Worm (Caenorhabditis elegans): ENCODE measurements around the gene sto-3.

Gene sto-3

DNA sequence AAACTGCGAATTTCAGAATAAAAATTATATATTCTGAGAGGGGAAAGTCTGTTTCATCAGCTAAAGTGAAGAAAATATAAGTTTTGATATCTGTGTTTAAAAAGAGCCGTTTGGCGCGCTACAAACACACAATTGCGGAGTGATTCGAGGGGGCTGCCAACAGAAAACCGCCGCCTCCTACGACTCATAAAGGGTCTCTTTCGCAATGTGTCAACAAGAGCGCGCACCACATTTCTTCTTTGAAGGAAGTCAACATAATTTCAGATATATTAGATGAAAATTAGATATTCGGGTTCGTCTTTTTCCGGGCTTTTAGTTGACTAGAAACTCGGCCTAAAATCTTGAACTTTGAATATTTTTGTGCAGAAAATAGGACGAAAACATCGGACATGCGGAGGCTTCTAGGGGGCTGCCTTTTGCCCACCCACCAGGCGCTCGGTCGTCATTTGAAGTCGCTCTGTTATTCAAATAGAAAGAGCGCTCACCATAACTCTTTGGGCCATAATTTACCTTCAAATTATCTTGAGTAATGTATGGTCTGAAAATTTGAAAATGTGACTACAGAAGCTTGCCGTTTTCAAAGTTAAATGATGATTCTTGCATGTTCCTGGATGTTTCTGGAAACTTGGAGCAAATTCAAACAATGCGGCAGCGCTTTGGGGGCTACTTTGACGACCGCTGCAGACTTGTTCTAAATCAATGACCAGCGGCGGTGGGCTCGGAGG lies 16.0 kb downstream of the sto-3 start:
- TF ChIP-seq him-1 (tag; optimal IDR thresholded peaks at IDR 0.05) (peak; percentile 98), dao-5 (tag; optimal IDR thresholded peaks at IDR 0.05) (no peak), W03F9.2 (tag; optimal IDR thresholded peaks at IDR 0.05) (peak; percentile 75)

ce11 chrX:11605214-11605765 lies 16.6 kb downstream of the sto-3 start, which contains the start of gene ftt-2:
TSS of gene ftt-2 (minus strand) at chrX:11605419.
- no peak for TF ChIP-seq him-1 (tag; optimal IDR thresholded peaks at IDR 0.05)
- TF ChIP-seq dao-5 (tag; optimal IDR thresholded peaks at IDR 0.05): no peak
- TF ChIP-seq W03F9.2 (tag; optimal IDR thresholded peaks at IDR 0.05): no peak

DNA sequence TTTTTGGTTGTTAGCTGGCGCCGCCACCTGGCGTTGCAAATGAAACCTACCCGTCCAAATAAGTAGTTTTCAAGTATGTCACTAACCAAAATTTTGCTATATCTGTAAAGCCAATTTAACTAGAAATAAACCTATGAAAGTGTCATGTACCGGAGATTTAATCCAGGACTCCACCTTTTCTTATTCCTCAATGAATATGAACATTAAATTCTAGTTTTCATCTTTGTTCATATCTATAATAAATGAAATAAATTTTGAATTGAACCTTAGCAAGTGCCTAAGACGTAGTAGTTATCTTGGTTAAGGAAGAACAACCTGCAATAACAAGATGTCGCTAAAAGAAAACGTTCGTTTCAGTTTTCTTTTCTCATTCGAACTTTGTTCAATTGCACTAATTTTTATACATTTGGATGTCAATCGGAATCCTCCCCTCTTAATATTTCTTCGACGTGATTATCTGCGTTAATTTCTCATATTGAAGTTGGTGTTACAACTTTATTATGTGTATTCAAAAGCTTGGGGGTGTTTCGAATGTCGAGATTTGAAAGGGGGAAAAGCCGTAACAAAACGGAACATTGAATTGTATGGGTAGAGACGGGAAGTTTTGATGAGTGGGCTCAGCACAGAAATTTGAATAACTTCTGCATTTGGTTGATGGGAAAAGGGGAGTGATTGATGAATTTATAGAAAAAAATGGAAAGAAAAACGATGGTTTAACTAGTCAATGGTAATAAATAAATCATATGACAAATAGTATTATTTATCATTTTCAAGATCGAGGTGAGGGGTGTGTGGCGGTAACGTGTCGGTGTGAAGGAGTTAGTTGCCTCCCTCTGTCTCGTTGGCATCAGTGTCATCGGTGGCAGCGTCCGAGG lies 18.4 kb downstream of the sto-3 start:
- TF ChIP-seq W03F9.2 (tag; optimal IDR thresholded peaks at IDR 0.05): no peak
- TF ChIP-seq dao-5 (tag; optimal IDR thresholded peaks at IDR 0.05): no peak
- TF ChIP-seq him-1 (tag; optimal IDR thresholded peaks at IDR 0.05): peak; percentile 7

DNA sequence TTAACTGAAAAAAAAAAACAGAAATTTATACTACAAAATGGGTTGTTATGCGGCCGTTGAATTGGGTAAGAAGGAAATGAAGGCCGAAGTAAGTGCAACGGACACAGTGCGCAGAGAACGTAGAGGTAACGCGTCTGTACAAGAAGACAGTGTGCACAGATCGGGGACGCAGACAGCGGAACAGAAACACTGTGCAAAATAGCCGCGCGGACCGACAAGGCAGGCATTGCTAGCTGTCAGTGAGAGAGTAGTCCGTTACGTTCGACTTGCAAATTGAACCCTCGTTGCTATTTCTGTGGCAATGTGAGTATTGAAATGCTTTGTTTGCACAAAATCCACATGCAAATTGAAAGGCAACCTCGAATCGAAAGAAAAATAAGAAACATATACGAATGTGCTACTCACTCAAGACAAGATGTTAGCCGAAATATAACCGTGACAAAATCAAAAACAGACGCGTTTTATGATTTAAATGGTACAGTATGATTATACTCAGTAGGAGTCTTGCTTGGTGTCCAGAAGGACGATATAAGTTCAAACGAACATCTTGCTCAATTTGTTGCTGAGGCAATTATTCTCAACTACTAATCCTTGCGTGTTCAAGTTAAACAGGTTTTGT lies 21.3 kb downstream of the sto-3 start:
- no peak for TF ChIP-seq W03F9.2 (tag; optimal IDR thresholded peaks at IDR 0.05)
- TF ChIP-seq him-1 (tag; optimal IDR thresholded peaks at IDR 0.05): no peak
- TF ChIP-seq dao-5 (tag; optimal IDR thresholded peaks at IDR 0.05): no peak

DNA sequence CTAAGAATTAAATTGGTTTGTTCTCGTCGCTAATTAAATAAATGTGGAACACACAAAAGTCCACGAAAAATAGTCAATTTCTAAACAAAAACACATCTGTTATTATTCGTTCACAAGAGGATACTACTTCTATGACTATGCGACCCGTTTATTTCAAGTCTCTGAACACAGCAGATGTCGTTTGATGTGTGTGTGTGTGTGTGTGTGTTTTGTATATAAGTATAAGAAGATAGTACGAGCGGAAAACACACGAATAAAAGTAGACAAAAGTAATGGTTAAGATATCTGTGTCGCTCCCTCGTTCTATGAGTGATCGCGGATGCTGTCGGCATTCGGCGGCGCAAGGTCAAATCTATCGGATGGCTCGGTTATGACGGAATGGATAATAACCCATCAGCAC lies 23.1 kb downstream of the sto-3 start:
- TF ChIP-seq W03F9.2 (tag; optimal IDR thresholded peaks at IDR 0.05) (no peak), him-1 (tag; optimal IDR thresholded peaks at IDR 0.05) (no peak), dao-5 (tag; optimal IDR thresholded peaks at IDR 0.05) (no peak)

DNA sequence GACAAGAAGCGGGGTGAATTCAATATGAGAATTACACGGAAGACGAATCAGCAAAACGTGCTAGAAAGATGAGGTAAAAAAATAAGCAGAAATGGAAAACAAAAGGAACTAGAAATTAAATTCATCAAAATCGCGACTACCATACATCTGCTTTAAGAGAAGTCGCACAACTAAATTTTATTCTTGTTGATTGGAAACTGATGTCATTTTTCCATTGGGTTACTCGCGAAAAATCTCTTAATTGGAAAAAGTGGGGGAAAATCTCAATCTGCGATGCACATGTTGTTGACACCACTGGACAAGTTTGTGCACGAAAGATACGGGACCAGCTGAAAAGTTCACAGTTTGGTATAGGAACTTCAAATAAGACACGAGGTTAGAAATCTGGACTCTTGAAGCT lies 25.0 kb downstream of the sto-3 start:
- no peak for TF ChIP-seq him-1 (tag; optimal IDR thresholded peaks at IDR 0.05)
- no peak for TF ChIP-seq dao-5 (tag; optimal IDR thresholded peaks at IDR 0.05)
- no peak for TF ChIP-seq W03F9.2 (tag; optimal IDR thresholded peaks at IDR 0.05)

DNA sequence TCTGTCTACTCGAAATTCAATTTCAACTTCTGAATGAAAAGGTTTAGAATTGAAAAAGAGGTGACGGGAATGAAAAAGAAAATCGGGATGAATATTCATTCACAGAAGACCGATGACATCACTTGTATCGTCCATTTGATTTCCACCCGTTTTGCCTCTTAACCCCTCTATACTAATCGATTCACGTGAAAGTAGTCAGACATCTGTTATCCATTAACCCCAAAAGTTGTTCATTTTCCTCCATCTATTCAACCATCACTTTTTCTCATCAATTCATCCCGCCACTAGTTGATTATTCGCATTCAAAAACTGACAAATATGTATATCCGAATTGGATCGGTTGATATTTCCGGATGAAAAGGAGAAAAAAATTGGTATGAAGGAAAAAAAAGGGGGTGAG lies 29.4 kb downstream of the sto-3 start:
- no peak for TF ChIP-seq W03F9.2 (tag; optimal IDR thresholded peaks at IDR 0.05)
- TF ChIP-seq dao-5 (tag; optimal IDR thresholded peaks at IDR 0.05): no peak
- TF ChIP-seq him-1 (tag; optimal IDR thresholded peaks at IDR 0.05): no peak

DNA sequence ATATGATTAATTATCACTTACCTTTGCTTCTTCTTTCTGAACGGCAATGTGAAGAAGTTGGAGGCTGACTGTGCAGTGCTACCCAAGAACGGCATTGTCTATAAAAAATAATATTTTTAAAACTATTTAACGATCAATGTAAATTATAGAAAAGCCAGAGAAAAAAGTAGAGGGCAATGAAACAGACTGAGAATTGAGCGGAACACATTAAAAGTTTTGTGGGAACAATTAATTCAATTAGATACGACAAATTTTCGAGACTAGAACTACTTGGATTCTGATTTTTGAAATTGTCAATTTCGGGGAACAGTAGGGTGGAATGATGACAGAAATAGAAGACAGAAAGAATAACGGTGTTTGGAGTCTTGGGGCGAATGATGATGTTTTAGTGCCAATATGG lies 30.3 kb downstream of the sto-3 start, which contains the start of gene F52D10.2:
F52D10.2 (minus strand) TSS at position 101 of the 400 bp plus-strand sequence.
- TF ChIP-seq W03F9.2 (tag; optimal IDR thresholded peaks at IDR 0.05) (no peak), dao-5 (tag; optimal IDR thresholded peaks at IDR 0.05) (no peak), him-1 (tag; optimal IDR thresholded peaks at IDR 0.05) (no peak)

DNA sequence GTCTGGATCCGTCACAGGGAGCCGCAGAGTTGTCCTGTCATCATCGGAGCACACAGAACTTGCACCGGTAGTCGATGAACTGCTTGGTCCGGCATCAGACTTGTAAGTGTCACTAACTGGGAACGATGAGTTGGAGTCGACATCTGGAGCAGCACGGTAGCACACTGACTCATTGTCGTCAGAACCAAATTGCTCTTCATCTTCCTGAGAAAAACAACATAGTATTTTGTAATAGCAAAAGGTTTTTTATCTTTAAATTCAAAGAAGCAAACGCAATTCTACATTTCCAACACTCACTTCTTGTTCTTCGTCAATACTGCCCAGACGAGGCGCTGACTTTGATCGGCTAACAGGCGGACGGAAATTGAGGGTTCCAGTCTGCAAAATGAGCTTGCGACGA lies 31.4 kb downstream of the sto-3 start:
- TF ChIP-seq W03F9.2 (tag; optimal IDR thresholded peaks at IDR 0.05): no peak
- no peak for TF ChIP-seq dao-5 (tag; optimal IDR thresholded peaks at IDR 0.05)
- TF ChIP-seq him-1 (tag; optimal IDR thresholded peaks at IDR 0.05): no peak

- no peak for TF ChIP-seq W03F9.2 (tag; optimal IDR thresholded peaks at IDR 0.05)
- TF ChIP-seq him-1 (tag; optimal IDR thresholded peaks at IDR 0.05): no peak
- no peak for TF ChIP-seq dao-5 (tag; optimal IDR thresholded peaks at IDR 0.05)
These were observed 36.0 kb downstream of the sto-3 start for ce11 chrX:11585894-11586293.

DNA sequence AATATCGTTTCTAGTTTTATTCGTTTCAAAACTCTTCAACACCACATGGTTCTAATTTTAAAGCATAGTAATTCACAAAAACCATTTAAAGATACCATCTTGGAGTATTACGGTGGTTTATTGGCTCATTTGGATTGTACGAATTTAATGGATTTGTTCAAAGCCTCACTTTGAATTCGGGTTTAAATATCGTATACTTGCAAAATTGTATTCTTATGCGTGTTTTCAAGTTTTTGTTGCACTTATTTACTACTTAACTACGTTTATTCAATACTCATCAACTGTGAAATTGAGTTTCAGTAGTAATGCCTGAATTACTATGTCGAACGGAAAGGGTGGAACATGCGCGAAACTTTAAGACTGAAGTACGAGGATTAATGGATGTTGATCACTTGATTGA lies 36.5 kb downstream of the sto-3 start, which contains the start of gene abts-2:
abts-2 (plus strand) TSS at position 301 of the 400 bp plus-strand sequence.
- TF ChIP-seq dao-5 (tag; optimal IDR thresholded peaks at IDR 0.05) (no peak), him-1 (tag; optimal IDR thresholded peaks at IDR 0.05) (no peak), W03F9.2 (tag; optimal IDR thresholded peaks at IDR 0.05) (no peak)

ce11 chrX:11576429-11577088 lies 45.3 kb downstream of the sto-3 start:
- no peak for TF ChIP-seq him-1 (tag; optimal IDR thresholded peaks at IDR 0.05)
- TF ChIP-seq dao-5 (tag; optimal IDR thresholded peaks at IDR 0.05): no peak
- no peak for TF ChIP-seq W03F9.2 (tag; optimal IDR thresholded peaks at IDR 0.05)

ce11 chrX:11574167-11574566 lies 47.7 kb downstream of the sto-3 start:
- TF ChIP-seq W03F9.2 (tag; optimal IDR thresholded peaks at IDR 0.05) (no peak), dao-5 (tag; optimal IDR thresholded peaks at IDR 0.05) (no peak), him-1 (tag; optimal IDR thresholded peaks at IDR 0.05) (no peak)

Data from whole organism, L4/young adult.